Worm (Caenorhabditis elegans) whole organism, mixed stage, embryonic: ENCODE results near the gene cyn-3.

ENCODE experiments used
- nhr-2 ChIP-seq: fragments of 150-350 bp; optimal IDR thresholded peaks from 2 replicates; lab custom pipeline; 2014; ENCODE audit warnings: missing biosample characterization, missing genetic modification characterization
- nhr-76 ChIP-seq: sonication (generic microtip); optimal IDR thresholded peaks from 2 replicates; lab custom pipeline; 2017; ENCODE audit warnings: missing biosample characterization, missing genetic modification characterization
- tbx-8 ChIP-seq: fragments of 200-800 bp; sonication (Bioruptor generic); optimal IDR thresholded peaks from 2 replicates; lab custom pipeline; 2018; ENCODE audit warnings: mild to moderate bottlenecking, missing genetic modification characterization, moderate library complexity, missing compliant biosample characterization

ce11 chrV:15184097-15185040 is 5.4 kb upstream of the cyn-3 start, which contains the start of gene Y75B12B.1:
- TF ChIP-seq tbx-8 (GFP tag; lab: Kevin White, UChicago) (no peak), nhr-76 (tag; lab: Kevin White, UChicago) (no peak), nhr-2 (tag; lab: Kevin White, UChicago) (no peak)
